Fruit fly (Drosophila melanogaster) whole organism, wandering third instar larva: ENCODE data around the gene crb.

Experiments used
- Abd-B ChIP-seq: fragments of >200 bp; optimal IDR thresholded peaks from 2 replicates; lab custom pipeline; 2017; ENCODE audit warnings: missing biosample characterization, missing genetic modification characterization
- CG9705 ChIP-seq: fragments of 200-800 bp; sonication (Bioruptor generic); optimal IDR thresholded peaks from 2 replicates; lab custom pipeline; 2018; ENCODE audit warnings: missing biosample characterization, mild to moderate bottlenecking, missing genetic modification characterization
- Hnf4 ChIP-seq: fragments of 200-800 bp; sonication (Bioruptor generic); optimal IDR thresholded peaks from 2 replicates; lab custom pipeline; 2016; ENCODE audit warnings: missing biosample characterization, mild to moderate bottlenecking, missing genetic modification characterization
- Hr78 ChIP-seq: fragments of >200 bp; optimal IDR thresholded peaks from 2 replicates; lab custom pipeline; 2017; ENCODE audit warnings: missing biosample characterization, missing genetic modification characterization
- Sp1 ChIP-seq: fragments of 200-800 bp; sonication (Bioruptor generic); optimal IDR thresholded peaks from 3 replicates; lab custom pipeline; 2019; ENCODE audit warnings: missing biosample characterization, mild to moderate bottlenecking, missing genetic modification characterization, moderate library complexity
- br ChIP-seq: fragments of 200-800 bp; sonication (Bioruptor generic); optimal IDR thresholded peaks from 2 replicates; lab custom pipeline; 2016; ENCODE audit warnings: missing biosample characterization, missing genetic modification characterization
- dmrt93B ChIP-seq: fragments of 200-800 bp; sonication (Bioruptor generic); optimal IDR thresholded peaks from 2 replicates; lab custom pipeline; 2018; ENCODE audit warnings: missing biosample characterization, mild to moderate bottlenecking, missing genetic modification characterization
- fru ChIP-seq: fragments of 200-800 bp; sonication (Bioruptor generic); optimal IDR thresholded peaks from 3 replicates; lab custom pipeline; 2016; ENCODE audit warnings: missing biosample characterization, mild to moderate bottlenecking, missing genetic modification characterization
- h ChIP-seq: fragments of 200-800 bp; sonication (Bioruptor generic); optimal IDR thresholded peaks from 3 replicates; lab custom pipeline; 2016; ENCODE audit warnings: missing biosample characterization, mild to moderate bottlenecking, missing genetic modification characterization
- usp ChIP-seq: fragments of >200 bp; optimal IDR thresholded peaks from 2 replicates; lab custom pipeline; 2017; ENCODE audit warnings: missing biosample characterization, missing genetic modification characterization
- woc ChIP-seq: sonication (Bioruptor generic); optimal IDR thresholded peaks from 2 replicates; lab custom pipeline; 2016; ENCODE audit warnings: missing biosample characterization, mild to moderate bottlenecking, missing genetic modification characterization

DNA sequence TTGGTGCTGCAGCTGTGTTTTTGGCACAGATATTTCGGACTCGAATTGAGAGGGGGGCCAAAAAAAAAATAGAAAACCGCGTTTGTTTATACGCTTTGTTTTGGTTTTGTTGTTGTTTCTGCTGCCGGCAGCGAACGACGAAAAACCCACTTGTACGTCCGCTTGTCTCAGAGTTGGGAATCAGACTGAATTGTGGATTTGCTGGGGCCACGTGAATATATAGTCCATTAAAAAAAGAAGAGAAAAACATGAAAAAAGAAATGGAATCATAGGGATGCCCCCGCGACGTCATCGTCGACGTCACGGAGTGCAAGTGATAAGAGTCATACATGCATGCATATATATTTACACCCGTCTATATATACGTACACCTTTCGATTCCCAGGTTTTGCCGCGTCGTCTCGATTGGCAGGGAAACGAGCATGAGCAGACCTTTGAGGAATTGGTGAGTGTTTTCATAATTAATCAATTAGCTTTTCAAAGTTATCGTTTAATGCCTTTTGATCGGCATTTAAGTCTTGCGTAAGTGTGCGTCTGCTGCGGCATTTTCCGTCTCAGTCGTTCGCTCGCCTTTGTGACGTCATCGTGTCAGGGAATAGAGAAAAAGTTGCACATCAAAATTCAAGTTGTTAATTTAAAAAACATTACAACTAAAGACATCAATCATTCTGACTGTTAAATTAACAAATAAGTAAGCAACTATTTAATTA lies 24.9 kb downstream of the crb start:
- TF ChIP-seq Hnf4 (GFP tag; lab: Kevin White, UChicago) (no peak), Abd-B (GFP tag; lab: Kevin White, UChicago) (no peak), dmrt93B (GFP tag; lab: Kevin White, UChicago) (no peak), Hr78 (no peak), h (GFP tag; lab: Kevin White, UChicago) (no peak), CG9705 (GFP tag; lab: Kevin White, UChicago) (no peak), usp (GFP tag; lab: Kevin White, UChicago) (no peak), br (GFP tag; lab: Kevin White, UChicago) (no peak), woc (GFP tag; lab: Kevin White, UChicago) (no peak), fru (GFP tag; lab: Kevin White, UChicago) (no peak), Sp1 (GFP tag; lab: Kevin White, UChicago) (no peak)
